Fruit fly (Drosophila melanogaster) whole organism, embryonic: ENCODE data around the gene CG3457.

Experiments used
- B-H2 ChIP-seq: fragments of 200-800 bp; sonication (Bioruptor generic); optimal IDR thresholded peaks from 2 replicates; lab custom pipeline; 2018; ENCODE audit warnings: missing biosample characterization, mild to moderate bottlenecking, missing genetic modification characterization
- Blimp-1 ChIP-seq: fragments of 200-800 bp; sonication (Bioruptor generic); optimal IDR thresholded peaks from 3 replicates; lab custom pipeline; 2018; ENCODE audit warnings: missing biosample characterization, missing genetic modification characterization, mild to moderate bottlenecking, moderate library complexity, missing genetic modification reagents
- CG10462 ChIP-seq: fragments of 200-800 bp; sonication (Bioruptor generic); optimal IDR thresholded peaks from 2 replicates; lab custom pipeline; 2016; ENCODE audit warnings: missing biosample characterization, missing genetic modification characterization
- CG10565 ChIP-seq: fragments of 200-800 bp; sonication (Bioruptor generic); optimal IDR thresholded peaks from 3 replicates; lab custom pipeline; 2016; ENCODE audit warnings: missing biosample characterization, mild to moderate bottlenecking, missing genetic modification characterization
- CG11723 ChIP-seq: fragments of 200-800 bp; sonication (Bioruptor generic); optimal IDR thresholded peaks from 2 replicates; lab custom pipeline; 2017; ENCODE audit warnings: missing biosample characterization, mild to moderate bottlenecking, missing genetic modification characterization
- CG1233 ChIP-seq: fragments of 200-800 bp; sonication (Bioruptor generic); optimal IDR thresholded peaks from 4 replicates; lab custom pipeline; 2018; ENCODE audit warnings: missing biosample characterization, mild to moderate bottlenecking, missing genetic modification characterization
- CG12942 ChIP-seq: fragments of 200-800 bp; sonication (Bioruptor generic); optimal IDR thresholded peaks from 3 replicates; lab custom pipeline; 2016; ENCODE audit warnings: missing biosample characterization, missing genetic modification characterization
- CG14667 ChIP-seq: fragments of 200-800 bp; sonication (Bioruptor generic); IDR thresholded peaks from 2 replicates; pipeline ENCODE4 v1.3.6; 2022; ENCODE audit warnings: missing biosample characterization, missing genetic modification characterization
- CG14965 ChIP-seq: fragments of 200-800 bp; sonication (Bioruptor generic); optimal IDR thresholded peaks from 2 replicates; lab custom pipeline; 2016; ENCODE audit warnings: missing biosample characterization, missing genetic modification characterization, borderline replicate concordance
- CG16863 ChIP-seq: fragments of 200-800 bp; sonication (Bioruptor generic); optimal IDR thresholded peaks from 3 replicates; lab custom pipeline; 2016; ENCODE audit warnings: missing biosample characterization, missing genetic modification characterization
- CG4707 ChIP-seq: fragments of 200-800 bp; sonication (Bioruptor generic); optimal IDR thresholded peaks from 2 replicates; lab custom pipeline; 2018; ENCODE audit warnings: missing biosample characterization, mild to moderate bottlenecking, missing genetic modification characterization, moderate library complexity
- CG6272 ChIP-seq: fragments of 200-800 bp; sonication (Bioruptor generic); IDR thresholded peaks from 2 replicates; pipeline ENCODE4 v1.3.6; 2022; ENCODE audit warnings: missing biosample characterization, missing genetic modification characterization
- CG6765 ChIP-seq: fragments of 200-800 bp; sonication (Bioruptor generic); optimal IDR thresholded peaks from 3 replicates; lab custom pipeline; 2017; ENCODE audit warnings: missing biosample characterization, mild to moderate bottlenecking, missing genetic modification characterization
- CG7357 ChIP-seq: fragments of 200-800 bp; sonication (Bioruptor generic); IDR thresholded peaks from 3 replicates; pipeline ENCODE4 v1.3.6; 2022; ENCODE audit warnings: missing biosample characterization, missing genetic modification characterization
- CG7963 ChIP-seq: fragments of 200-800 bp; sonication (Bioruptor generic); IDR thresholded peaks from 3 replicates; pipeline ENCODE4 v1.3.6; 2022; ENCODE audit warnings: missing biosample characterization, missing genetic modification characterization; ENCODE audit not compliant: partially characterized antibody
- CG8281 ChIP-seq: fragments of 200-800 bp; sonication (Bioruptor generic); optimal IDR thresholded peaks from 2 replicates; lab custom pipeline; 2018; ENCODE audit warnings: missing biosample characterization, mild to moderate bottlenecking, missing genetic modification characterization, moderate library complexity
- CG8388 ChIP-seq: fragments of 200-800 bp; sonication (Bioruptor generic); optimal IDR thresholded peaks from 2 replicates; lab custom pipeline; 2019; ENCODE audit warnings: missing biosample characterization, mild to moderate bottlenecking, missing genetic modification characterization, moderate library complexity
- CG8765 ChIP-seq: fragments of 200-800 bp; sonication (Bioruptor generic); IDR thresholded peaks from 2 replicates; pipeline ENCODE4 v1.3.6; 2022; ENCODE audit warnings: missing biosample characterization, missing genetic modification characterization
- CTCF ChIP-seq: fragments of 200-800 bp; sonication (Bioruptor generic); optimal IDR thresholded peaks from 2 replicates; lab custom pipeline; 2017; ENCODE audit warnings: missing biosample characterization, mild to moderate bottlenecking, missing genetic modification characterization, moderate library complexity
- D19A ChIP-seq: fragments of 200-800 bp; optimal IDR thresholded peaks from 3 replicates; lab custom pipeline; 2019; ENCODE audit warnings: missing biosample characterization, mild to moderate bottlenecking, missing genetic modification characterization, moderate library complexity
- D19B ChIP-seq: fragments of 200-800 bp; sonication (Bioruptor generic); optimal IDR thresholded peaks from 2 replicates; lab custom pipeline; 2017; ENCODE audit warnings: missing biosample characterization, mild to moderate bottlenecking, missing genetic modification characterization
- ERR ChIP-seq: fragments of 200-800 bp; sonication (Bioruptor generic); optimal IDR thresholded peaks from 2 replicates; lab custom pipeline; 2016; ENCODE audit warnings: missing biosample characterization, missing genetic modification characterization
- Ets65A ChIP-seq: fragments of 200-800 bp; sonication (Bioruptor generic); peaks from one replicate; lab custom pipeline; 2016; ENCODE audit warnings: missing biosample characterization, missing genetic modification characterization
- Gsc ChIP-seq: fragments of 200-800 bp; sonication (Bioruptor generic); IDR thresholded peaks from 2 replicates; pipeline ENCODE4 v1.3.6; 2022; ENCODE audit warnings: missing biosample characterization, missing genetic modification characterization
- MESR4 ChIP-seq: fragments of 200-800 bp; sonication (Bioruptor generic); optimal IDR thresholded peaks from 2 replicates; lab custom pipeline; 2018; ENCODE audit warnings: missing biosample characterization, mild to moderate bottlenecking, missing genetic modification characterization, moderate library complexity
- MTF-1 ChIP-seq: fragments of 200-800 bp; sonication (Bioruptor generic); optimal IDR thresholded peaks from 2 replicates; lab custom pipeline; 2018; ENCODE audit warnings: missing biosample characterization, mild to moderate bottlenecking, missing genetic modification characterization, borderline replicate concordance
- NC2α ChIP-seq: fragments of 200-800 bp; sonication (Bioruptor generic); optimal IDR thresholded peaks from 2 replicates; lab custom pipeline; 2016; ENCODE audit warnings: missing biosample characterization, missing genetic modification characterization
- Rx ChIP-seq: fragments of 200-800 bp; sonication (Bioruptor generic); IDR thresholded peaks from 2 replicates; pipeline ENCODE4 v1.3.6; 2022; ENCODE audit warnings: missing biosample characterization, missing genetic modification characterization
- Sox102F ChIP-seq: fragments of 200-800 bp; sonication (Bioruptor generic); optimal IDR thresholded peaks from 2 replicates; lab custom pipeline; 2018; ENCODE audit warnings: missing biosample characterization, mild to moderate bottlenecking, missing genetic modification characterization, moderate library complexity
- Spps ChIP-seq: fragments of 200-800 bp; sonication (Bioruptor generic); optimal IDR thresholded peaks from 2 replicates; lab custom pipeline; 2018; ENCODE audit warnings: missing biosample characterization, mild to moderate bottlenecking, missing genetic modification characterization
- TFAM ChIP-seq: fragments of 200-800 bp; sonication (Bioruptor generic); optimal IDR thresholded peaks from 2 replicates; lab custom pipeline; 2017; ENCODE audit warnings: missing biosample characterization, missing genetic modification characterization, inconsistent platforms
- abd-A ChIP-seq: fragments of 200-800 bp; sonication (Bioruptor generic); optimal IDR thresholded peaks from 3 replicates; lab custom pipeline; 2019; ENCODE audit warnings: missing biosample characterization, mild to moderate bottlenecking, missing genetic modification characterization, moderate library complexity
- al ChIP-seq: fragments of 200-800 bp; sonication (Bioruptor generic); IDR thresholded peaks from 2 replicates; pipeline ENCODE4 v1.3.6; 2022; ENCODE audit warnings: missing biosample characterization, missing genetic modification characterization
- aop ChIP-seq: fragments of 200-800 bp; sonication (Bioruptor generic); IDR thresholded peaks from 2 replicates; pipeline ENCODE4 v1.3.6; 2022; ENCODE audit warnings: missing biosample characterization, missing genetic modification characterization
- ap ChIP-seq: fragments of 200-800 bp; sonication (Bioruptor generic); IDR thresholded peaks from 2 replicates; pipeline ENCODE4 v1.3.6; 2022; ENCODE audit warnings: missing biosample characterization, missing genetic modification characterization
- bcd ChIP-seq: fragments of 200-800 bp; sonication (Bioruptor generic); optimal IDR thresholded peaks from 2 replicates; lab custom pipeline; 2017; ENCODE audit warnings: missing biosample characterization, mild to moderate bottlenecking, missing genetic modification characterization
- crol ChIP-seq: fragments of 200-800 bp; sonication (Bioruptor generic); IDR thresholded peaks from 2 replicates; pipeline ENCODE4 v1.3.6; 2022; ENCODE audit warnings: missing biosample characterization, missing genetic modification characterization
- esg ChIP-seq: fragments of 200-800 bp; sonication (Bioruptor generic); conservative IDR thresholded peaks from 2 replicates; pipeline ENCODE4 v1.3.6; 2022; ENCODE audit warnings: missing biosample characterization, missing genetic modification characterization
- fd96Cb ChIP-seq: fragments of 200-800 bp; sonication (Bioruptor generic); optimal IDR thresholded peaks from 2 replicates; lab custom pipeline; 2018; ENCODE audit warnings: missing biosample characterization, mild to moderate bottlenecking, missing genetic modification characterization, moderate library complexity
- fru ChIP-seq: fragments of >200 bp; optimal IDR thresholded peaks from 2 replicates; lab custom pipeline; 2017
- h ChIP-seq: fragments of >200 bp; optimal IDR thresholded peaks from 2 replicates; lab custom pipeline; 2017
- hbn ChIP-seq: fragments of 200-800 bp; sonication (Bioruptor generic); IDR thresholded peaks from 2 replicates; pipeline ENCODE4 v1.3.6; 2022; ENCODE audit warnings: missing biosample characterization, missing genetic modification characterization; ENCODE audit not compliant: partially characterized antibody
- kah ChIP-seq: fragments of 200-800 bp; sonication (Bioruptor generic); optimal IDR thresholded peaks from 2 replicates; lab custom pipeline; 2018; ENCODE audit warnings: missing biosample characterization, mild to moderate bottlenecking, missing genetic modification characterization
- kay ChIP-seq: fragments of 200-800 bp; sonication (Bioruptor generic); optimal IDR thresholded peaks from 2 replicates; lab custom pipeline; 2016; ENCODE audit warnings: missing biosample characterization, missing genetic modification characterization
- nau ChIP-seq: fragments of 200-800 bp; sonication (Bioruptor generic); optimal IDR thresholded peaks from 3 replicates; lab custom pipeline; 2017; ENCODE audit warnings: missing biosample characterization, mild to moderate bottlenecking, missing genetic modification characterization, missing genetic modification reagents
- onecut ChIP-seq: fragments of 200-800 bp; sonication (Bioruptor generic); IDR thresholded peaks from 2 replicates; pipeline ENCODE4 v1.3.6; 2022; ENCODE audit warnings: missing biosample characterization, missing genetic modification characterization
- pita ChIP-seq: fragments of 200-800 bp; sonication (Bioruptor generic); optimal IDR thresholded peaks from 2 replicates; lab custom pipeline; 2017; ENCODE audit warnings: missing biosample characterization, mild to moderate bottlenecking, missing genetic modification characterization
- pnt ChIP-seq: fragments of 200-800 bp; sonication (Bioruptor generic); optimal IDR thresholded peaks from 3 replicates; lab custom pipeline; 2016; ENCODE audit warnings: missing biosample characterization, missing genetic modification characterization
- repo ChIP-seq: fragments of 200-800 bp; sonication (Bioruptor generic); optimal IDR thresholded peaks from 2 replicates; lab custom pipeline; 2016; ENCODE audit warnings: missing biosample characterization, missing genetic modification characterization
- sc ChIP-seq, 3 experiments: fragments of >200 bp in 2 of 3; fragments of 200-800 bp in 1 of 3; sonication (Bioruptor generic) in 1 of 3; optimal IDR thresholded peaks; 2 replicates in 2 of 3; 3 replicates in 1 of 3; lab custom pipeline; 2017; ENCODE audit warnings: mild to moderate bottlenecking in 1 of 3, missing biosample characterization in 1 of 3, missing genetic modification characterization in 1 of 3, missing genetic modification reagents in 1 of 3
- tll ChIP-seq, 2 experiments: fragments of 200-800 bp in 1 of 2; fragments of >200 bp in 1 of 2; sonication (Bioruptor generic) in 1 of 2; optimal IDR thresholded peaks; 2 replicates each; lab custom pipeline; 2017 to 2019; ENCODE audit warnings: missing biosample characterization in 2 of 2, missing genetic modification characterization in 2 of 2, mild to moderate bottlenecking in 1 of 2, moderate library complexity in 1 of 2
- zf30C ChIP-seq: fragments of 200-800 bp; sonication (Bioruptor generic); optimal IDR thresholded peaks from 3 replicates; lab custom pipeline; 2018; ENCODE audit warnings: missing biosample characterization, mild to moderate bottlenecking, missing genetic modification characterization

CG3457 gene

DNA sequence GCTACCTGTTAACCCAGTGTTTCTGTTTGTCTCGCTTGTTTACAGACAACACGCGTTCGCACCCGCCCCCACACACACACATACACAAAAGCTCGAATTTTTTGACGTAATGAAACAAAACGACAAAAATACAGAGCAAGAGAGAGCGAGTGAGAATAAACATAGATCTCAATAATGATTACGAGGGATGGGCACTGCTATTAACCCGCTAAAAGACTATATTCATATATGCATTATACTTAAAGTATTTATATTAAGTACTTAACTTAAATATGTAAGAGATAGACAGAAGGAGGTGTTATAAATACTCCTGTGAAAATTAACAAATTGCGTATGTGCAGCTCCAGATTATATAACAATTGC, 45.8 kb upstream of the CG3457 start (continued):
- TF ChIP-seq fru (lab: Kevin White, UChicago) (no peak), CG8765 (GFP tag; lab: Robert Waterston, UW) (no peak), ap (GFP tag; lab: Robert Waterston, UW) (no peak), CG6272 (GFP tag; lab: Robert Waterston, UW) (no peak), TFAM (no peak), Rx (GFP tag; lab: Robert Waterston, UW) (no peak), CG14965 (GFP tag; lab: Kevin White, UChicago) (no peak), CG11723 (peak; percentile 48), nau (GFP tag; lab: Kevin White, UChicago) (peak; percentile 62), CG10565 (no peak), Ets65A (GFP tag; lab: Kevin White, UChicago) (no peak), kah (GFP tag; lab: Kevin White, UChicago) (peak; percentile 79), NC2α (GFP tag; lab: Kevin White, UChicago) (no peak), CG8281 (tag; lab: Kevin White, UChicago) (peak; percentile 33), CG6765 (GFP tag; lab: Kevin White, UChicago) (peak; percentile 30), Blimp-1 (GFP tag; lab: Kevin White, UChicago) (peak; percentile 36), hbn (GFP tag; lab: Robert Waterston, UW) (no peak), CG1233 (GFP tag; lab: Kevin White, UChicago) (peak; percentile 60), esg (GFP tag; lab: Robert Waterston, UW) (no peak), D19B (GFP tag; lab: Kevin White, UChicago) (no peak), CG8388 (no peak), zf30C (GFP tag; lab: Kevin White, UChicago) (no peak), Gsc (GFP tag; lab: Robert Waterston, UW) (no peak), aop (GFP tag; lab: Robert Waterston, UW) (no peak), al (peak; percentile 26; the same call in 1 of the 2 replicates), CG7357 (GFP tag; lab: Robert Waterston, UW) (no peak), Spps (tag; lab: Kevin White, UChicago) (no peak), h (no peak), pita (GFP tag; lab: Kevin White, UChicago) (no peak), CG16863 (GFP tag; lab: Kevin White, UChicago) (no peak), fd96Cb (tag; lab: Kevin White, UChicago) (peak; percentile 30), MTF-1 (GFP tag; lab: Kevin White, UChicago) (peak; percentile 77), ERR (GFP tag; lab: Kevin White, UChicago) (no peak), abd-A (tag; lab: Kevin White, UChicago) (no peak), Sox102F (GFP tag; lab: Kevin White, UChicago) (peak; percentile 50), pnt (GFP tag; lab: Kevin White, UChicago) (no peak), D19A (peak; percentile 17), CG10462 (GFP tag; lab: Kevin White, UChicago) (no peak), B-H2 (GFP tag; lab: Kevin White, UChicago) (peak; percentile 32), CTCF (GFP tag; lab: Kevin White, UChicago) (no peak), onecut (GFP tag; lab: Robert Waterston, UW) (peak; percentile 34; the same call in 1 of the 2 replicates), crol (GFP tag; lab: Robert Waterston, UW) (no peak), tll (GFP tag; optimal IDR thresholded peaks at IDR 0.05; lab: Kevin White, UChicago) (no peak), kay (GFP tag; lab: Kevin White, UChicago) (peak; percentile 16), sc (optimal IDR thresholded peaks at IDR 0.05; lab: Kevin White, UChicago) (no peak), sc (GFP tag; optimal IDR thresholded peaks at IDR 0.05; lab: Kevin White, UChicago) (peak; percentile 10), CG7963 (GFP tag; lab: Robert Waterston, UW) (no peak), bcd (GFP tag; lab: Kevin White, UChicago) (peak; percentile 11), MESR4 (GFP tag; lab: Kevin White, UChicago) (no peak), CG12942 (GFP tag; lab: Kevin White, UChicago) (no peak), CG4707 (GFP tag; lab: Kevin White, UChicago) (peak; percentile 68), repo (GFP tag; lab: Kevin White, UChicago) (no peak), CG14667 (GFP tag; lab: Robert Waterston, UW) (no peak)
